Worm (Caenorhabditis elegans): Measurements from ENCODE around the gene F21D5.3.

The F21D5.3 gene

ce11 chrIV:8745591-8746302, 15.1 kb downstream of the F21D5.3 start, which contains the start of the genes F20C5.7 and parg-1:
Gene F20C5.7, minus strand, starts transcription at chrIV:8745691.
Gene parg-1, plus strand, starts transcription at chrIV:8746252.
- TF ChIP-seq ceh-13 (GFP tag; optimal IDR thresholded peaks at IDR 0.05) (no peak), ama-1 (optimal IDR thresholded peaks at IDR 0.05) (no peak), flt-1 (GFP tag; IDR thresholded peaks at IDR 0.05) (no peak), ets-7 (tag; optimal IDR thresholded peaks at IDR 0.05) (no peak), F13C5.2 (tag; optimal IDR thresholded peaks at IDR 0.05) (no peak), pes-1 (GFP tag; IDR thresholded peaks at IDR 0.05) (no peak)

ce11 chrIV:8748967-8749366, 18.4 kb downstream of the F21D5.3 start:
- TF ChIP-seq hmg-4 (GFP tag; optimal IDR thresholded peaks at IDR 0.05) (no peak), scrt-1 (GFP tag; IDR thresholded peaks at IDR 0.05) (no peak), tbx-11 (GFP tag; IDR thresholded peaks at IDR 0.05) (no peak), tbx-37 (GFP tag; conservative IDR thresholded peaks at IDR 0.05) (no peak), hmbx-1 (tag; optimal IDR thresholded peaks at IDR 0.05) (no peak), B0310.2 (tag; optimal IDR thresholded peaks at IDR 0.05) (no peak), ceh-36 (tag; optimal IDR thresholded peaks at IDR 0.05) (no peak)

- TF ChIP-seq hnd-1 (tag; optimal IDR thresholded peaks at IDR 0.05) (no peak), hmg-4 (GFP tag; optimal IDR thresholded peaks at IDR 0.05) (no peak), tbx-37 (GFP tag; conservative IDR thresholded peaks at IDR 0.05) (no peak), flt-1 (GFP tag; IDR thresholded peaks at IDR 0.05) (no peak), aly-1 (tag; optimal IDR thresholded peaks at IDR 0.05) (no peak), B0310.2 (tag; optimal IDR thresholded peaks at IDR 0.05) (no peak), ceh-36 (tag; optimal IDR thresholded peaks at IDR 0.05) (no peak), sea-1 (GFP tag; conservative IDR thresholded peaks at IDR 0.05) (no peak), F13C5.2 (tag; optimal IDR thresholded peaks at IDR 0.05) (no peak), pes-1 (GFP tag; IDR thresholded peaks at IDR 0.05) (no peak), ets-7 (tag; optimal IDR thresholded peaks at IDR 0.05) (no peak), ama-1 (optimal IDR thresholded peaks at IDR 0.05) (no peak), scrt-1 (GFP tag; IDR thresholded peaks at IDR 0.05) (no peak), tbx-11 (GFP tag; IDR thresholded peaks at IDR 0.05) (no peak)
These were observed 21.9 kb downstream of the F21D5.3 start for ce11 chrIV:8752492-8752891.

DNA sequence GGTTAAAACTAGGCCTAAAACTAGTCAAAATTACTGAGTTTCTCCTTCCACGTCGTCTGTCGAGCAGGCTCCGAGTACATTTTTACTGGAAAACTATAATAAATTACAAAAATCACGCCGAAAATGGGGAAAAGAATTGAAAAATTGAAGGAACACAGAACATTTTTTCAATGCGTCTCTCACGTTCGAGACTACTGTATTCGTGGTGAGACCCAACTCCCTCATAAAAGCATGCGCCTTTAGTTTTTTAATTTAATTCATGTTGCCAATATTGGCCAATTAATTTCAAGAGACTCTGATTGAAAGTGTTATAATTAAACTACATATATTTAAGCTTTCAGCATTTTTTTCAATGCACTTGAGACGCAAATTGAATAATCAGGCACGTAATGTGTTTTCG, 23.5 kb downstream of the F21D5.3 start:
- TF ChIP-seq tbx-11 (GFP tag; IDR thresholded peaks at IDR 0.05), result no peak
- no peak for TF ChIP-seq ceh-36 (tag; optimal IDR thresholded peaks at IDR 0.05)
- no peak for TF ChIP-seq F13C5.2 (tag; optimal IDR thresholded peaks at IDR 0.05)
- TF ChIP-seq hmg-4 (GFP tag; optimal IDR thresholded peaks at IDR 0.05), result no peak
- TF ChIP-seq ets-7 (tag; optimal IDR thresholded peaks at IDR 0.05), result no peak
- no peak for TF ChIP-seq aly-1 (tag; optimal IDR thresholded peaks at IDR 0.05)
- no peak for TF ChIP-seq sea-1 (GFP tag; conservative IDR thresholded peaks at IDR 0.05)
- no peak for TF ChIP-seq flt-1 (GFP tag; IDR thresholded peaks at IDR 0.05)
- no peak for TF ChIP-seq scrt-1 (GFP tag; IDR thresholded peaks at IDR 0.05)
- TF ChIP-seq pes-1 (GFP tag; IDR thresholded peaks at IDR 0.05), result no peak
- no peak for TF ChIP-seq ama-1 (optimal IDR thresholded peaks at IDR 0.05)
- TF ChIP-seq hmbx-1 (tag; optimal IDR thresholded peaks at IDR 0.05), result no peak
- no peak for TF ChIP-seq tbx-37 (GFP tag; conservative IDR thresholded peaks at IDR 0.05)

DNA sequence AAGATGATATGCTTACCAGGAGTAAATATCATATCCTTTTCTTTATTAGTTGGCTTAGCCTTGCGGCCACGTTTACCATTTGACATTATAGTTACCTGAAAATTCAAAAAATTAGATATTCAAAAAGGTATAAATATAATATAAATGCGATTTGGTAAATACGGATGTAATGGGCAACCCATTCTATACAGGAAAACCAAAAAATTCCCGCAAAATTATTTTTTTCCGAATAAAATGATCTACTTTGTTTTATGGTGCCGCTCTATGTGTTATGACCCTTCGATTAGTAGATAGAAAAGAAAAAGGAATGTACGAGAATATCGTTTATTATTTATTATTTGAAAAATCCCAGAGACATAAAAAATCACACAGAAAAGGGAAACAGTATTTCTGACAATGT, 24.1 kb downstream of the F21D5.3 start, which contains the start of gene elli-1:
elli-1 (minus strand) TSS at position 101 of the 400 bp plus-strand sequence.
- TF ChIP-seq ceh-36 (tag; optimal IDR thresholded peaks at IDR 0.05) (no peak), aly-1 (tag; optimal IDR thresholded peaks at IDR 0.05) (no peak), flt-1 (GFP tag; IDR thresholded peaks at IDR 0.05) (no peak), tbx-37 (GFP tag; conservative IDR thresholded peaks at IDR 0.05) (no peak), F13C5.2 (tag; optimal IDR thresholded peaks at IDR 0.05) (no peak), scrt-1 (GFP tag; IDR thresholded peaks at IDR 0.05) (no peak), B0310.2 (tag; optimal IDR thresholded peaks at IDR 0.05) (no peak), ets-7 (tag; optimal IDR thresholded peaks at IDR 0.05) (no peak), hnd-1 (tag; optimal IDR thresholded peaks at IDR 0.05) (no peak), ceh-13 (GFP tag; optimal IDR thresholded peaks at IDR 0.05) (no peak), hmg-4 (GFP tag; optimal IDR thresholded peaks at IDR 0.05) (no peak), ama-1 (optimal IDR thresholded peaks at IDR 0.05) (no peak), hmbx-1 (tag; optimal IDR thresholded peaks at IDR 0.05) (no peak), tra-4 (tag; optimal IDR thresholded peaks at IDR 0.05) (no peak), pes-1 (GFP tag; IDR thresholded peaks at IDR 0.05) (no peak), sea-1 (GFP tag; conservative IDR thresholded peaks at IDR 0.05) (no peak)

DNA sequence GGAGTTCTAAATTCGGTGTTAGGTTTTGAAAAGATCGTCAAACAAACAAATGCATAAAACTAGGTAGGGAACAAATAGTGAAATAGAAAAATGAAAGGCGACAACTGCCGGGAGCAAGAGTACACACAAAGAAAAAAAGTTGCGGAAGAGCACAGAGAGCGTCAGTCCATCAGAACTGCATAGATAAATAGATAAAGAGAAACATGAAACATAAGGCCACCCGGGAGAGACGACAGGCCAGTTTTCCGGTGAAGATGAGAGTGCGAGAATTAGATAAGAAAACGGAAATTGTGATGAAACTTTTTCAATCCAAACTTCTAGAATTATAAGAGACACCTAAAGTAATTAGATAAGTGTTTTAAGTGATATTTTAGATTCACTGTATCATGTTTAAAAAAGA, 27.1 kb downstream of the F21D5.3 start:
- TF ChIP-seq pes-1 (GFP tag; IDR thresholded peaks at IDR 0.05) (no peak), tra-4 (tag; optimal IDR thresholded peaks at IDR 0.05) (no peak), tbx-37 (GFP tag; conservative IDR thresholded peaks at IDR 0.05) (no peak), sea-1 (GFP tag; conservative IDR thresholded peaks at IDR 0.05) (no peak), ceh-13 (GFP tag; optimal IDR thresholded peaks at IDR 0.05) (no peak), B0310.2 (tag; optimal IDR thresholded peaks at IDR 0.05) (no peak), hmbx-1 (tag; optimal IDR thresholded peaks at IDR 0.05) (no peak), ceh-36 (tag; optimal IDR thresholded peaks at IDR 0.05) (no peak)

- TF ChIP-seq tbx-11 (GFP tag; IDR thresholded peaks at IDR 0.05) (no peak), ceh-36 (tag; optimal IDR thresholded peaks at IDR 0.05) (no peak), pes-1 (GFP tag; IDR thresholded peaks at IDR 0.05) (no peak), aly-1 (tag; optimal IDR thresholded peaks at IDR 0.05) (no peak), tra-4 (tag; optimal IDR thresholded peaks at IDR 0.05) (no peak), hmg-4 (GFP tag; optimal IDR thresholded peaks at IDR 0.05) (no peak), B0310.2 (tag; optimal IDR thresholded peaks at IDR 0.05) (no peak), tbx-37 (GFP tag; conservative IDR thresholded peaks at IDR 0.05) (no peak), ama-1 (optimal IDR thresholded peaks at IDR 0.05) (no peak), flt-1 (GFP tag; IDR thresholded peaks at IDR 0.05) (no peak), ceh-13 (GFP tag; optimal IDR thresholded peaks at IDR 0.05) (no peak), hmbx-1 (tag; optimal IDR thresholded peaks at IDR 0.05) (no peak), scrt-1 (GFP tag; IDR thresholded peaks at IDR 0.05) (no peak), hnd-1 (tag; optimal IDR thresholded peaks at IDR 0.05) (no peak), ets-7 (tag; optimal IDR thresholded peaks at IDR 0.05) (no peak)
These were observed 28.0 kb downstream of the F21D5.3 start for ce11 chrIV:8758620-8759019.

Data from whole organism, early embryonic.